Fruit fly (Drosophila melanogaster): ENCODE results near the gene CG11035.

Gene CG11035

DNA sequence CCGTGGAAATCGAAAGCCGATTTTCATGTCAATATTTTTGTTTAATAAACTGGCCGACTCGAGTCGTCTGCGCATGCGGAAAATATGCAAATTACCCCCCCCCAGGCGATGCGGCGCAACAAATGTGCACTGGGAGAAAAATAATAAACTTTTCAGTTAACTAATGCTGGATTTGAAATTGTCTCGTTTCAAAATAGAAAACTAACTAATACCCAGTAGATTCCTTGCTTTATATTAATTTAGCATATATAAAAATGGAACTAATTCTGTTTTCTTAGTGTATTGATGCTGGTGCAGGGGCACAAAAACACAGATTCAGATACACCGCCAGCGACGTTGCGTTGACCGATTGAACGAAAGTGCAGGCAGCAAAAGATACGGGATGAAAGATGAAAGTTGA, 5.1 kb upstream of the CG11035 start (continued):
- no peak for TF ChIP-seq ac (GFP tag; optimal IDR thresholded peaks at IDR 0.05)
- no peak for TF ChIP-seq CG11247 (GFP tag; IDR thresholded peaks at IDR 0.05)
- no peak for TF ChIP-seq CG8944 (GFP tag; optimal IDR thresholded peaks at IDR 0.05)
- 0 out of 2 replicates have a peak, but pooled peaks have one; percentile 48 for TF ChIP-seq sim (GFP tag; IDR thresholded peaks at IDR 0.05)
- peak; percentile 10 for TF ChIP-seq Ssrp (tag; optimal IDR thresholded peaks at IDR 0.05)
- no peak for TF ChIP-seq MTF-1 (GFP tag; optimal IDR thresholded peaks at IDR 0.05; ENCODE audit: borderline replicate concordance)
- TF ChIP-seq CG8924 (tag; optimal IDR thresholded peaks at IDR 0.05): no peak
- TF ChIP-seq CG17802 (tag; optimal IDR thresholded peaks at IDR 0.05): no peak
- TF ChIP-seq dysf (GFP tag; IDR thresholded peaks at IDR 0.05): no peak; the same call in 2 of the 3 replicates
- TF ChIP-seq Asciz (GFP tag; optimal IDR thresholded peaks at IDR 0.05): peak; percentile 36
- TF ChIP-seq CG11723 (GFP tag; optimal IDR thresholded peaks at IDR 0.05): no peak
- TF ChIP-seq CG2202 (tag; optimal IDR thresholded peaks at IDR 0.05): no peak
- no peak for TF ChIP-seq BEAF-32 (GFP tag; optimal IDR thresholded peaks at IDR 0.05)
- TF ChIP-seq fd64A (GFP tag; optimal IDR thresholded peaks at IDR 0.05): no peak
- no peak for TF ChIP-seq CG16779 (GFP tag; IDR thresholded peaks at IDR 0.05)
- TF ChIP-seq CG9215 (GFP tag; IDR thresholded peaks at IDR 0.05): no peak
- no peak for TF ChIP-seq B-H2 (GFP tag; optimal IDR thresholded peaks at IDR 0.05)
- no peak for TF ChIP-seq CG4282 (GFP tag; optimal IDR thresholded peaks at IDR 0.05)
- no peak for TF ChIP-seq CG1792 (GFP tag; optimal IDR thresholded peaks at IDR 0.05)
- no peak for TF ChIP-seq C15 (GFP tag; IDR thresholded peaks at IDR 0.05)
- TF ChIP-seq Fer1 (GFP tag; optimal IDR thresholded peaks at IDR 0.05): no peak
- no peak for TF ChIP-seq CG10321 (GFP tag; IDR thresholded peaks at IDR 0.05)
- TF ChIP-seq hkb (optimal IDR thresholded peaks at IDR 0.05): no peak
- TF ChIP-seq hkb (GFP tag; IDR thresholded peaks at IDR 0.05): no peak; the same call in 1 of the 2 replicates
- peak; percentile 57 for TF ChIP-seq CG2712 (tag; optimal IDR thresholded peaks at IDR 0.05)
- TF ChIP-seq ash1 (GFP tag; optimal IDR thresholded peaks at IDR 0.05): no peak
- TF ChIP-seq psq (GFP tag; optimal IDR thresholded peaks at IDR 0.05): no peak
- TF ChIP-seq gro (GFP tag; optimal IDR thresholded peaks at IDR 0.05): no peak
- TF ChIP-seq CG7745 (tag; optimal IDR thresholded peaks at IDR 0.05): no peak
- TF ChIP-seq Myb (GFP tag; optimal IDR thresholded peaks at IDR 0.05): no peak
- TF ChIP-seq MBD-R2 (GFP tag; IDR thresholded peaks at IDR 0.05): no peak
- TF ChIP-seq yki (optimal IDR thresholded peaks at IDR 0.05): no peak
- TF ChIP-seq crol (GFP tag; IDR thresholded peaks at IDR 0.05): no peak
- no peak for TF ChIP-seq pum (GFP tag; optimal IDR thresholded peaks at IDR 0.05)
- TF ChIP-seq CG14710 (tag; optimal IDR thresholded peaks at IDR 0.05): peak; percentile 25
- TF ChIP-seq cad (GFP tag; optimal IDR thresholded peaks at IDR 0.05): no peak
- no peak for TF ChIP-seq shn (GFP tag; optimal IDR thresholded peaks at IDR 0.05)
- no peak for TF ChIP-seq fd3F (GFP tag; optimal IDR thresholded peaks at IDR 0.05)
- no peak; the same call in 2 of the 3 replicates for TF ChIP-seq B-H1 (GFP tag; IDR thresholded peaks at IDR 0.05)
- TF ChIP-seq Gsc (GFP tag; IDR thresholded peaks at IDR 0.05): no peak
- no peak for TF ChIP-seq CG34422 (GFP tag; IDR thresholded peaks at IDR 0.05)
- no peak for TF ChIP-seq GATAe (GFP tag; conservative IDR thresholded peaks at IDR 0.05)
- no peak for TF ChIP-seq CG11695 (GFP tag; IDR thresholded peaks at IDR 0.05)
- no peak for TF ChIP-seq grn (GFP tag; optimal IDR thresholded peaks at IDR 0.05)
- TF ChIP-seq D (optimal IDR thresholded peaks at IDR 0.05): no peak
- peak; percentile 2 for TF ChIP-seq D (GFP tag; optimal IDR thresholded peaks at IDR 0.05)
- TF ChIP-seq CG13624 (GFP tag; optimal IDR thresholded peaks at IDR 0.05): no peak
- peak in 1 of 2 experiments; percentile 51 for TF ChIP-seq bsh (GFP tag; optimal IDR thresholded peaks at IDR 0.05)
- no peak for TF ChIP-seq CG7372 (GFP tag; IDR thresholded peaks at IDR 0.05)
- TF ChIP-seq fd96Cb (tag; optimal IDR thresholded peaks at IDR 0.05): peak; percentile 39
- no peak for TF ChIP-seq CG1832 (GFP tag; optimal IDR thresholded peaks at IDR 0.05)
- no peak for TF ChIP-seq CG2120 (GFP tag; optimal IDR thresholded peaks at IDR 0.05)
- no peak for TF ChIP-seq Max (GFP tag; optimal IDR thresholded peaks at IDR 0.05)
